Worm (Caenorhabditis elegans) whole organism, L1 larva: ENCODE data around the gene T23E7.2.
A peak's percentile ranks its signal among the peaks of the same experiment; 100 is the strongest.

Experiments
- C04F5.9 ChIP-seq: sonication (generic microtip); optimal IDR thresholded peaks from 2 replicates; lab custom pipeline; 2016; ENCODE audit warnings: missing genetic modification characterization, missing compliant biosample characterization
- C16A3.4 ChIP-seq: fragments of 150-350 bp; optimal IDR thresholded peaks from 2 replicates; lab custom pipeline; 2014; ENCODE audit warnings: missing biosample characterization, missing genetic modification characterization
- F16B12.6 ChIP-seq: fragments of 150-350 bp; optimal IDR thresholded peaks from 2 replicates; lab custom pipeline; 2014; ENCODE audit warnings: missing biosample characterization, missing genetic modification characterization
- Y116A8C.19 ChIP-seq: sonication (generic microtip); optimal IDR thresholded peaks from 2 replicates; lab custom pipeline; 2016; ENCODE audit warnings: missing compliant biosample characterization, missing genetic modification characterization, borderline replicate concordance
- aha-1 ChIP-seq: fragments of 150-350 bp; optimal IDR thresholded peaks from 2 replicates; lab custom pipeline; 2014; ENCODE audit warnings: missing biosample characterization, missing genetic modification characterization
- aly-2 ChIP-seq: fragments of 150-350 bp; optimal IDR thresholded peaks from 2 replicates; lab custom pipeline; 2014; ENCODE audit warnings: missing biosample characterization, missing genetic modification characterization
- blmp-1 ChIP-seq: fragments of 150-350 bp; optimal IDR thresholded peaks from 2 replicates; lab custom pipeline; 2014; ENCODE audit warnings: missing biosample characterization, missing genetic modification characterization
- ceh-8 ChIP-seq: fragments of 200-800 bp; sonication (Bioruptor generic); optimal IDR thresholded peaks from 2 replicates; lab custom pipeline; 2018; ENCODE audit warnings: mild to moderate bottlenecking, missing genetic modification characterization, moderate library complexity, missing compliant biosample characterization
- ceh-90 ChIP-seq: sonication (generic microtip); optimal IDR thresholded peaks from 2 replicates; lab custom pipeline; 2016; ENCODE audit warnings: missing genetic modification characterization, missing compliant biosample characterization
- dsc-1 ChIP-seq: sonication (generic microtip); optimal IDR thresholded peaks from 2 replicates; lab custom pipeline; 2016; ENCODE audit warnings: mild to moderate bottlenecking, missing genetic modification characterization, missing compliant biosample characterization
- efl-1 ChIP-seq, 4 experiments: fragments of 150-350 bp; optimal IDR thresholded peaks in 3 of 4; peaks in 1 of 4; 1 replicate in 1 of 4; 2 replicates in 3 of 4; lab custom pipeline; 2014; ENCODE audit warnings: missing biosample characterization in 2 of 4, missing genetic modification characterization in 2 of 4, missing genetic modification reagents in 2 of 4
- efl-3 ChIP-seq: fragments of 200-800 bp; sonication (Bioruptor generic); optimal IDR thresholded peaks from 2 replicates; lab custom pipeline; 2018; ENCODE audit warnings: mild to moderate bottlenecking, missing genetic modification characterization, missing compliant biosample characterization
- elt-3 ChIP-seq, 6 experiments: fragments of 150-350 bp in 1 of 6; sonication (generic microtip); optimal IDR thresholded peaks; 2 replicates each; lab custom pipeline; 2017 to 2018; ENCODE audit warnings: missing biosample characterization in 6 of 6, missing genetic modification characterization in 6 of 6, inconsistent platforms in 1 of 6
- ets-5 ChIP-seq: fragments of 200-800 bp; sonication (Bioruptor generic); IDR thresholded peaks from 2 replicates; pipeline ENCODE4 v1.3.6; 2022; ENCODE audit warnings: missing genetic modification characterization, missing compliant biosample characterization
- fkh-10 ChIP-seq: sonication (generic microtip); optimal IDR thresholded peaks from 2 replicates; lab custom pipeline; 2017; ENCODE audit warnings: missing biosample characterization, missing genetic modification reagents, missing genetic modification characterization
- fkh-4 ChIP-seq: sonication (generic microtip); optimal IDR thresholded peaks from 2 replicates; lab custom pipeline; 2016; ENCODE audit warnings: missing compliant biosample characterization, missing genetic modification characterization, borderline replicate concordance
- grh-1 ChIP-seq: fragments of 200-800 bp; sonication (Bioruptor generic); IDR thresholded peaks from 2 replicates; pipeline ENCODE4 v1.3.6; 2022; ENCODE audit warnings: missing genetic modification reagents, missing genetic modification characterization, missing compliant biosample characterization
- hlh-17 ChIP-seq: fragments of 200-800 bp; sonication (Bioruptor generic); optimal IDR thresholded peaks from 2 replicates; lab custom pipeline; 2018; ENCODE audit warnings: missing genetic modification characterization, mild to moderate bottlenecking, missing compliant biosample characterization, moderate library complexity, borderline replicate concordance
- irx-1 ChIP-seq: sonication (generic microtip); optimal IDR thresholded peaks from 2 replicates; lab custom pipeline; 2016; ENCODE audit warnings: missing genetic modification characterization, missing compliant biosample characterization
- jun-1 ChIP-seq: fragments of 150-350 bp; optimal IDR thresholded peaks from 2 replicates; lab custom pipeline; 2014; ENCODE audit warnings: missing biosample characterization, missing genetic modification reagents, missing genetic modification characterization
- lin-13 ChIP-seq: fragments of 150-350 bp; optimal IDR thresholded peaks from 2 replicates; lab custom pipeline; 2014; ENCODE audit warnings: missing biosample characterization, missing genetic modification reagents, missing genetic modification characterization
- lin-14 ChIP-seq: fragments of 200-800 bp; sonication (Bioruptor generic); optimal IDR thresholded peaks from 2 replicates; lab custom pipeline; 2018; ENCODE audit warnings: mild to moderate bottlenecking, missing genetic modification characterization, moderate library complexity, missing compliant biosample characterization
- lin-15B ChIP-seq: fragments of 150-350 bp; sonication (generic microtip); optimal IDR thresholded peaks from 3 replicates; lab custom pipeline; 2014; ENCODE audit warnings: missing biosample characterization, missing genetic modification characterization
- lin-35 ChIP-seq, 2 experiments: fragments of 150-350 bp; optimal IDR thresholded peaks; 2 replicates each; lab custom pipeline; 2014; ENCODE audit warnings: missing biosample characterization in 2 of 2, missing genetic modification characterization in 2 of 2, missing genetic modification reagents in 2 of 2
- mab-9 ChIP-seq: fragments of 200-800 bp; sonication (Bioruptor generic); IDR thresholded peaks from 2 replicates; pipeline ENCODE4 v1.3.6; 2022; ENCODE audit warnings: missing genetic modification reagents, missing genetic modification characterization, missing compliant biosample characterization
- mdl-1 ChIP-seq, 2 experiments: fragments of 150-350 bp; optimal IDR thresholded peaks; 2 replicates each; lab custom pipeline; 2014 to 2017; ENCODE audit warnings: missing biosample characterization in 2 of 2, missing genetic modification characterization in 2 of 2, inconsistent platforms in 1 of 2
- mef-2 ChIP-seq: fragments of 150-350 bp; optimal IDR thresholded peaks from 2 replicates; lab custom pipeline; 2014; ENCODE audit warnings: missing biosample characterization, missing genetic modification characterization
- mep-1 ChIP-seq: fragments of 150-350 bp; optimal IDR thresholded peaks from 2 replicates; lab custom pipeline; 2014; ENCODE audit warnings: missing biosample characterization, missing genetic modification characterization
- nhr-12 ChIP-seq: sonication (generic microtip); optimal IDR thresholded peaks from 2 replicates; lab custom pipeline; 2017; ENCODE audit warnings: missing biosample characterization, missing genetic modification characterization
- nhr-19 ChIP-seq: fragments of 200-800 bp; sonication (Bioruptor generic); conservative IDR thresholded peaks from 2 replicates; pipeline ENCODE4 v1.3.6; 2022; ENCODE audit warnings: missing genetic modification characterization, missing compliant biosample characterization
- nhr-20 ChIP-seq: sonication (generic microtip); optimal IDR thresholded peaks from 2 replicates; lab custom pipeline; 2016; ENCODE audit warnings: mild to moderate bottlenecking, missing genetic modification characterization, missing compliant biosample characterization
- nhr-28 ChIP-seq: fragments of 150-350 bp; optimal IDR thresholded peaks from 2 replicates; lab custom pipeline; 2014; ENCODE audit warnings: missing biosample characterization, missing genetic modification characterization
- nhr-71 ChIP-seq: sonication (generic microtip); optimal IDR thresholded peaks from 2 replicates; lab custom pipeline; 2016; ENCODE audit warnings: mild to moderate bottlenecking, missing genetic modification characterization, moderate library complexity, missing compliant biosample characterization
- nhr-76 ChIP-seq: sonication (generic microtip); optimal IDR thresholded peaks from 2 replicates; lab custom pipeline; 2017; ENCODE audit warnings: missing biosample characterization, missing genetic modification characterization
- nhr-77 ChIP-seq: fragments of 150-350 bp; optimal IDR thresholded peaks from 2 replicates; lab custom pipeline; 2014; ENCODE audit warnings: missing biosample characterization, missing genetic modification characterization
- nhr-85 ChIP-seq: sonication (generic microtip); peaks from one replicate; lab custom pipeline; 2016; ENCODE audit warnings: missing genetic modification characterization, inconsistent platforms, missing compliant biosample characterization
- nhr-90 ChIP-seq: sonication (generic microtip); optimal IDR thresholded peaks from 2 replicates; lab custom pipeline; 2016; ENCODE audit warnings: mild to moderate bottlenecking, missing genetic modification characterization, missing compliant biosample characterization; ENCODE audit not compliant: poor library complexity
- pax-3 ChIP-seq: fragments of 200-800 bp; sonication (Bioruptor generic); optimal IDR thresholded peaks from 2 replicates; lab custom pipeline; 2018; ENCODE audit warnings: mild to moderate bottlenecking, missing genetic modification characterization, moderate library complexity, missing compliant biosample characterization
- snu-23 ChIP-seq: sonication (generic microtip); optimal IDR thresholded peaks from 2 replicates; lab custom pipeline; 2016; ENCODE audit warnings: missing genetic modification characterization, missing compliant biosample characterization
- sptf-1 ChIP-seq: fragments of 150-350 bp; optimal IDR thresholded peaks from 2 replicates; lab custom pipeline; 2014; ENCODE audit warnings: missing biosample characterization, missing genetic modification characterization
- sup-37 ChIP-seq: fragments of 200-800 bp; sonication (Bioruptor generic); optimal IDR thresholded peaks from 2 replicates; lab custom pipeline; 2018; ENCODE audit warnings: mild to moderate bottlenecking, missing genetic modification characterization, missing compliant biosample characterization
- tbx-2 ChIP-seq: sonication (generic microtip); optimal IDR thresholded peaks from 2 replicates; lab custom pipeline; 2016; ENCODE audit warnings: missing genetic modification characterization, missing compliant biosample characterization
- unc-86 ChIP-seq: sonication (generic microtip); optimal IDR thresholded peaks from 2 replicates; lab custom pipeline; 2016; ENCODE audit warnings: missing genetic modification characterization, missing compliant biosample characterization
- xbp-1 ChIP-seq: sonication (generic microtip); optimal IDR thresholded peaks from 2 replicates; lab custom pipeline; 2016; ENCODE audit warnings: missing genetic modification characterization, missing compliant biosample characterization
- zag-1 ChIP-seq: fragments of 150-350 bp; optimal IDR thresholded peaks from 2 replicates; lab custom pipeline; 2014; ENCODE audit warnings: missing biosample characterization, missing genetic modification characterization
- ztf-11 ChIP-seq, 2 experiments: sonication (generic microtip); optimal IDR thresholded peaks; 2 replicates each; lab custom pipeline; 2016 to 2017; ENCODE audit warnings: missing genetic modification characterization in 2 of 2, missing biosample characterization in 1 of 2, missing compliant biosample characterization in 1 of 2

T23E7.2 gene

DNA sequence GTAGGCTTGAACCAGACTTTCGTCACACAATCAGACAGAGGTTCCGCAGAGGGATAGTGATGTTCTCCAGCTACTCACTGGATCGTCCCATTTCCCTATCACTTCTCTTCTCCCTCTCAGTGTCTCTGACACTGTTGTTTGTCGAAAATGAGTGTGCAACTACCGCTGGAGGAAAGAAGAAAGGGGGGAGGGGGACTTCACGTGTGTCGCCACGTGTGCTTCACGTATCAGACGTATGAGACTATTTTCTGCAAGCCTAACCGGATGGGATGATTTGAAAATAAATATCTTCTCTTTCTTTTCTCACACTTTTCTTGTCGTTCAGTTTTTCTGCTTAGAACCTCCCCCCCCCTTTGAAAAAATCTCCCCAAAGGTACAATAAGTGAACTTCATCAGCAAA lies 30.0 kb upstream of the T23E7.2 start, which contains the start of gene H18N23.2 (continued):
- TF ChIP-seq tbx-2 (tag; lab: Kevin White, UChicago) (peak; percentile 52), nhr-90 (tag; lab: Kevin White, UChicago) (peak; percentile 71), nhr-85 (peak; percentile 91), nhr-12 (tag; lab: Kevin White, UChicago) (no peak), ceh-90 (no peak), nhr-71 (tag; lab: Kevin White, UChicago) (peak; percentile 85), irx-1 (tag; lab: Kevin White, UChicago) (peak; percentile 8), ets-5 (GFP tag; lab: Robert Waterston, UW) (no peak), mdl-1 (tag; optimal IDR thresholded peaks at IDR 0.05; lab: Kevin White, UChicago) (peak in 1 of 2 experiments; percentile 93), mab-9 (GFP tag; lab: Robert Waterston, UW) (no peak), zag-1 (no peak), efl-3 (GFP tag; lab: Kevin White, UChicago) (no peak), lin-15B (no peak), sup-37 (no peak), nhr-19 (peak; percentile 81), Y116A8C.19 (tag; lab: Kevin White, UChicago) (no peak), nhr-28 (no peak), dsc-1 (no peak), ztf-11 (tag; optimal IDR thresholded peaks at IDR 0.05; lab: Kevin White, UChicago) (no peak), fkh-10 (GFP tag; lab: Kevin White, UChicago) (no peak), unc-86 (tag; lab: Kevin White, UChicago) (no peak), blmp-1 (peak; percentile 82), mef-2 (tag; lab: Kevin White, UChicago) (peak; percentile 48), xbp-1 (tag; lab: Kevin White, UChicago) (peak; percentile 9), efl-1 (optimal IDR thresholded peaks at IDR 0.05; lab: Kevin White, UChicago) (peak in 1 of 2 experiments; percentile 2), efl-1 (GFP tag; optimal IDR thresholded peaks at IDR 0.05 in 1 of 2; lab: Kevin White, UChicago) (peak in 1 of 2 experiments; percentile 38), lin-35 (GFP tag; optimal IDR thresholded peaks at IDR 0.05; lab: Kevin White, UChicago) (peak; percentile 4 to 55), nhr-76 (no peak), F16B12.6 (tag; lab: Kevin White, UChicago) (no peak), aly-2 (tag; lab: Kevin White, UChicago) (no peak), elt-3 (tag; optimal IDR thresholded peaks at IDR 0.05; lab: Kevin White, UChicago) (peak; percentile 13 to 90 (median 55)), ceh-8 (GFP tag; lab: Kevin White, UChicago) (no peak), jun-1 (tag; lab: Kevin White, UChicago) (no peak), pax-3 (tag; lab: Kevin White, UChicago) (no peak), lin-13 (GFP tag; lab: Kevin White, UChicago) (no peak), snu-23 (GFP tag; lab: Kevin White, UChicago) (peak; percentile 63), hlh-17 (no peak)

ce11 chrX:17642832-17643231 lies 28.0 kb upstream of the T23E7.2 start:
- TF ChIP-seq sptf-1 = no peak
- peak; percentile 20 for TF ChIP-seq snu-23 (GFP tag; lab: Kevin White, UChicago)
- peak; percentile 55 for TF ChIP-seq nhr-71 (tag; lab: Kevin White, UChicago)
- no peak for TF ChIP-seq C04F5.9 (tag; lab: Kevin White, UChicago)
- TF ChIP-seq blmp-1 = no peak
- no peak for TF ChIP-seq lin-13 (GFP tag; lab: Kevin White, UChicago)
- TF ChIP-seq nhr-77 (tag; lab: Kevin White, UChicago) = no peak
- TF ChIP-seq lin-15B = no peak
- peak; percentile 73 for TF ChIP-seq nhr-85
- no peak for TF ChIP-seq efl-1 (optimal IDR thresholded peaks at IDR 0.05; lab: Kevin White, UChicago)
- TF ChIP-seq efl-1 (GFP tag; optimal IDR thresholded peaks at IDR 0.05 in 1 of 2; lab: Kevin White, UChicago) = peak in 1 of 2 experiments; percentile 38
- peak; percentile 13 for TF ChIP-seq nhr-90 (tag; lab: Kevin White, UChicago)
- no peak for TF ChIP-seq fkh-4
- 0 out of 2 replicates have a peak, but pooled peaks have one; percentile 7 for TF ChIP-seq grh-1 (GFP tag; lab: Robert Waterston, UW)
- no peak for TF ChIP-seq nhr-28
- peak; percentile 54 for TF ChIP-seq nhr-20
- no peak for TF ChIP-seq dsc-1
- TF ChIP-seq mep-1 (tag; lab: Kevin White, UChicago) = no peak
- peak in 1 of 6 experiments; percentile 55 for TF ChIP-seq elt-3 (tag; optimal IDR thresholded peaks at IDR 0.05; lab: Kevin White, UChicago)
- TF ChIP-seq lin-14 = peak; percentile 43
- no peak for TF ChIP-seq C16A3.4 (tag; lab: Kevin White, UChicago)
- no peak for TF ChIP-seq aha-1 (tag; lab: Kevin White, UChicago)
